Fruit fly (Drosophila melanogaster) whole organism, embryonic: ENCODE measurements around the gene CG4613.
A peak's percentile ranks its signal among the peaks of the same experiment; 100 is the strongest.

Source experiments
- CG12744 ChIP-seq: fragments of 200-800 bp; sonication (Bioruptor generic); optimal IDR thresholded peaks from 2 replicates; lab custom pipeline; 2016; ENCODE audit warnings: missing biosample characterization, missing genetic modification characterization
- CG31441 ChIP-seq: fragments of 200-800 bp; sonication (Bioruptor generic); IDR thresholded peaks from 2 replicates; pipeline ENCODE4 v1.3.6; 2022; ENCODE audit warnings: missing biosample characterization, missing genetic modification characterization
- CG9797 ChIP-seq: fragments of 200-800 bp; sonication (Bioruptor generic); optimal IDR thresholded peaks from 3 replicates; lab custom pipeline; 2018; ENCODE audit warnings: missing biosample characterization, mild to moderate bottlenecking, missing genetic modification characterization
- Poxn ChIP-seq: fragments of 200-800 bp; sonication (Bioruptor generic); IDR thresholded peaks from 2 replicates; pipeline ENCODE4 v1.3.6; 2022; ENCODE audit warnings: missing biosample characterization, missing genetic modification characterization
- chm ChIP-seq: fragments of 200-800 bp; sonication (Bioruptor generic); IDR thresholded peaks from 2 replicates; pipeline ENCODE4 v1.3.6; 2022; ENCODE audit warnings: missing biosample characterization, missing genetic modification characterization
- sna ChIP-seq: fragments of 200-800 bp; sonication (Bioruptor generic); IDR thresholded peaks from 2 replicates; pipeline ENCODE4 v1.3.6; 2022; ENCODE audit warnings: missing biosample characterization, missing genetic modification characterization; ENCODE audit not compliant: partially characterized antibody
- zf30C ChIP-seq: fragments of 200-800 bp; sonication (Bioruptor generic); optimal IDR thresholded peaks from 3 replicates; lab custom pipeline; 2018; ENCODE audit warnings: missing biosample characterization, mild to moderate bottlenecking, missing genetic modification characterization

DNA sequence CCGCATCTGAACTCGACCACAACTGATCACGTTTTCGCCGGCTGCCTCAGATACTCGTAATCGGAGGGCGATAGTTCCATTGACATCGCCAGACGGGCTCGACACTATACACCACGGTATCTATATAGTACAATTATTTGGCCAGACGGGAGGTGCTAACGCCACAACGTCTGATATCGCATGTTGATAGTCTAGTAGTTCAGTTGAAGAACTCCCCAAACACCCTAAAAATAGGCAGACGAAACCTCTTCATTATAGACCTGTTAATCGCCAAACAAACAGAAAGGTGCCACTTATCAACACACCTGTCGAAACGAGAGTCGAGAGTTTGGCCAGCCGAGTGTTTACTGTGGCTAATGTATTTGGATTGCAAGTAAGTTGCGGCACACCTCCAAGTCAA is 33.6 kb upstream of the CG4613 start:
- TF ChIP-seq CG9797 (GFP tag; lab: Kevin White, UChicago): no peak
- TF ChIP-seq CG31441 (GFP tag; lab: Robert Waterston, UW): peak; percentile 42; the same call in 1 of the 2 replicates
- 0 out of 2 replicates have a peak, but pooled peaks have one; percentile 24 for TF ChIP-seq chm (GFP tag; lab: Robert Waterston, UW)
- no peak for TF ChIP-seq Poxn (GFP tag; lab: Robert Waterston, UW)
- TF ChIP-seq zf30C (GFP tag; lab: Kevin White, UChicago): no peak
- no peak for TF ChIP-seq sna
- TF ChIP-seq CG12744 (GFP tag; lab: Kevin White, UChicago): no peak
